Worm (Caenorhabditis elegans): Measurements from ENCODE around the gene B0361.3.

B0361.3 gene

ce11 chrIII:7297045-7297680 is 15.9 kb downstream of the B0361.3 start (continued):
- TF ChIP-seq fos-1 (tag; optimal IDR thresholded peaks at IDR 0.05) (no peak), pag-3 (tag; optimal IDR thresholded peaks at IDR 0.05; ENCODE audit: borderline replicate concordance, insufficient read depth) (no peak), ceh-90 (tag; optimal IDR thresholded peaks at IDR 0.05) (no peak), elt-3 (tag; optimal IDR thresholded peaks at IDR 0.05) (peak in 3 of 6 experiments; percentile 58 to 71 (median 65)), efl-1 (optimal IDR thresholded peaks at IDR 0.05) (no peak), efl-1 (GFP tag; optimal IDR thresholded peaks at IDR 0.05 in 1 of 2) (peak in 1 of 2 experiments; percentile 79), lin-39 (tag; optimal IDR thresholded peaks at IDR 0.05) (no peak), aha-1 (tag; optimal IDR thresholded peaks at IDR 0.05) (no peak), ceh-63 (GFP tag; optimal IDR thresholded peaks at IDR 0.05) (no peak), C04F5.9 (tag; optimal IDR thresholded peaks at IDR 0.05) (no peak), nhr-19 (GFP tag; conservative IDR thresholded peaks at IDR 0.05) (peak; percentile 21; the same call in 1 of the 2 replicates), nhr-11 (tag; optimal IDR thresholded peaks at IDR 0.05) (no peak), lir-3 (tag; optimal IDR thresholded peaks at IDR 0.05; ENCODE audit: poor library complexity) (no peak), tlp-1 (tag; optimal IDR thresholded peaks at IDR 0.05) (no peak), tbx-2 (tag; optimal IDR thresholded peaks at IDR 0.05) (peak; percentile 11), nhr-237 (tag; optimal IDR thresholded peaks at IDR 0.05) (no peak), sup-37 (GFP tag; optimal IDR thresholded peaks at IDR 0.05) (no peak), lin-35 (GFP tag; optimal IDR thresholded peaks at IDR 0.05) (peak in 1 of 2 experiments; percentile 34), mep-1 (tag; optimal IDR thresholded peaks at IDR 0.05) (no peak), nhr-90 (tag; optimal IDR thresholded peaks at IDR 0.05; ENCODE audit: poor library complexity) (peak; percentile 37), rnt-1 (tag; optimal IDR thresholded peaks at IDR 0.05) (no peak), nhr-76 (tag; optimal IDR thresholded peaks at IDR 0.05) (no peak), nhr-12 (tag; optimal IDR thresholded peaks at IDR 0.05) (no peak), irx-1 (tag; optimal IDR thresholded peaks at IDR 0.05) (no peak), snu-23 (GFP tag; optimal IDR thresholded peaks at IDR 0.05) (peak; percentile 27), ama-1 (optimal IDR thresholded peaks at IDR 0.05) (no peak), egl-13 (tag; optimal IDR thresholded peaks at IDR 0.05) (no peak), zip-4 (GFP tag; optimal IDR thresholded peaks at IDR 0.05) (no peak), skn-1 (tag; optimal IDR thresholded peaks at IDR 0.05) (no peak), fkh-10 (GFP tag; optimal IDR thresholded peaks at IDR 0.05) (no peak), lsy-2 (tag; optimal IDR thresholded peaks at IDR 0.05) (peak in 1 of 2 experiments; percentile 33), nhr-85 (tag) (peak; percentile 95), mab-9 (GFP tag; IDR thresholded peaks at IDR 0.05) (no peak), aly-2 (tag; optimal IDR thresholded peaks at IDR 0.05) (no peak), vab-15 (tag; optimal IDR thresholded peaks at IDR 0.05) (peak; percentile 23), blmp-1 (tag; optimal IDR thresholded peaks at IDR 0.05) (peak; percentile 79), elt-2 (tag; optimal IDR thresholded peaks at IDR 0.05) (no peak), F16B12.6 (tag; optimal IDR thresholded peaks at IDR 0.05) (no peak), fkh-4 (tag; optimal IDR thresholded peaks at IDR 0.05; ENCODE audit: borderline replicate concordance) (no peak), fkh-8 (tag; optimal IDR thresholded peaks at IDR 0.05) (no peak), pqm-1 (tag; optimal IDR thresholded peaks at IDR 0.05) (no peak), efl-3 (GFP tag; optimal IDR thresholded peaks at IDR 0.05) (no peak), snpc-4 (tag; optimal IDR thresholded peaks at IDR 0.05) (no peak), nhr-28 (tag; optimal IDR thresholded peaks at IDR 0.05) (no peak), lin-13 (GFP tag; optimal IDR thresholded peaks at IDR 0.05) (no peak), hpl-2 (GFP tag; optimal IDR thresholded peaks at IDR 0.05) (no peak), unc-30 (tag; optimal IDR thresholded peaks at IDR 0.05) (no peak), nhr-84 (tag; optimal IDR thresholded peaks at IDR 0.05) (no peak), hlh-4 (tag; optimal IDR thresholded peaks at IDR 0.05) (no peak), dpl-1 (GFP tag; optimal IDR thresholded peaks at IDR 0.05) (no peak), ceh-82 (tag; optimal IDR thresholded peaks at IDR 0.05) (no peak), ets-5 (GFP tag; IDR thresholded peaks at IDR 0.05) (no peak)

All from whole organism, L1 larva.